Fruit fly (Drosophila melanogaster): ENCODE measurements around the gene CG14316.
A peak's percentile ranks its signal among the peaks of the same experiment; 100 is the strongest.

The CG14316 gene

DNA sequence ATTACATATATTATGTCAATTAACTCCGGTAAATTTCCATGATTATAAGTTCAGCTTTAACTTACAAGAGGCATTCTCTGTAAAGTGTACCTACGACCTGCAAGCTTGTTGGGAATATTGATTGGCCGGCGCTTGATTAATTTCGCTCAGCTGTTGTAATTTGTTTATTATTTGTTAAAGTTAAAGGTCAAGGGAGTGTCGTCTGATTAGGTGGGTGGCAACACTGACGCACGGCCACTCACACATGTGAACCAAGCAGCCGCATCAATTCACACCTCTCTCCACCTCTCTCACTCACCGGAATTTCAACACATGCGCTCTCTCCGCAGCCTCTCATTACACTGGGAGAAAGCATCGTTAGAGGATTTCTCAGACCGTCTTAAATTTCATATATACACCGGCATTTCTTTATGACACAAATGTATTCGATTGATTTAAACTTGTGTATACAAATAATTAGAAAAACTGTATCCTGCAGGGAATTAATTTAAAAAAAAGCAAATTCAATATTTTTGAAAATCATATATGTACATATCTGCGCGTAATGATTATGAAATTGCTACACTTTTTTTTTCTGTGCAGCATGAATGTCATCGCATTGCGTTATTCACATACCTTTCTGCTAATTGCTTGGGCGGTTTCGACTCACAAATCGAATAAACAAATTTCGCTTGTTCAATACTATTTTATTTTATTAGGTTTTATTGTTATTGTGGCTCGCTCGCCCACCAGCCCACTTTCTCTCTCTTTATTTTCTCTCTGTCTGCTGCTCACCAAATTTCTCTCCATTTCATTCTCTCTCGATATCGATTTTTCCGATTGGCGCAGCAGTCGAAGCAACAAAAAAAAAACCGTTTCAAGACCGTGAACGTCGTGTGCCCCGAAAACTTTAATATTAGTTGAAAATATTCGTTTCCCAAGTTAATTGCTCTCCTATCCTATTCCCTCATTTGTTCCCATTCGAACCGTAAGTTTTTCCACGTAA is 20.4 kb downstream of the CG14316 start (continued):
- TF ChIP-seq dmrt99B (tag; optimal IDR thresholded peaks at IDR 0.05) (peak; percentile 95), Lpt (GFP tag; optimal IDR thresholded peaks at IDR 0.05) (no peak), ase (GFP tag; IDR thresholded peaks at IDR 0.05) (peak; percentile 82), Tbp (GFP tag; optimal IDR thresholded peaks at IDR 0.05) (no peak), crp (GFP tag; optimal IDR thresholded peaks at IDR 0.05) (peak in 1 of 2 experiments; percentile 62), CG7556 (GFP tag; optimal IDR thresholded peaks at IDR 0.05) (peak; percentile 97), CG17328 (GFP tag; IDR thresholded peaks at IDR 0.05) (peak; percentile 87), CG1603 (tag; optimal IDR thresholded peaks at IDR 0.05) (no peak), Ets97D (GFP tag; optimal IDR thresholded peaks at IDR 0.05) (peak; percentile 69), CG17186 (GFP tag; optimal IDR thresholded peaks at IDR 0.05) (peak; percentile 73), Hmr (GFP tag; optimal IDR thresholded peaks at IDR 0.05) (peak; percentile 95), CG17359 (tag; optimal IDR thresholded peaks at IDR 0.05) (peak; percentile 95), kay (GFP tag; optimal IDR thresholded peaks at IDR 0.05) (peak; percentile 88), CG3407 (GFP tag; optimal IDR thresholded peaks at IDR 0.05) (peak; percentile 88), CG6254 (GFP tag; optimal IDR thresholded peaks at IDR 0.05) (peak; percentile 91), Mad (GFP tag; optimal IDR thresholded peaks at IDR 0.05) (peak; percentile 89), Dbx (GFP tag; IDR thresholded peaks at IDR 0.05) (peak; percentile 83), CG4424 (GFP tag; optimal IDR thresholded peaks at IDR 0.05) (peak; percentile 94), D19A (tag; optimal IDR thresholded peaks at IDR 0.05) (peak; percentile 92), slou (GFP tag; optimal IDR thresholded peaks at IDR 0.05) (peak; percentile 86), sens-2 (GFP tag; IDR thresholded peaks at IDR 0.05) (peak; percentile 60; the same call in 1 of the 2 replicates), CG1647 (GFP tag; optimal IDR thresholded peaks at IDR 0.05) (peak; percentile 81), CG33213 (GFP tag; optimal IDR thresholded peaks at IDR 0.05) (peak; percentile 74), CG2202 (tag; optimal IDR thresholded peaks at IDR 0.05) (peak; percentile 84), gsb (GFP tag; IDR thresholded peaks at IDR 0.05) (peak; percentile 73), maf-S (GFP tag; optimal IDR thresholded peaks at IDR 0.05) (peak; percentile 90), pzg (GFP tag; optimal IDR thresholded peaks at IDR 0.05) (peak; percentile 3), CG7987 (GFP tag; optimal IDR thresholded peaks at IDR 0.05) (peak; percentile 65), CG1832 (GFP tag; optimal IDR thresholded peaks at IDR 0.05) (no peak), CG7963 (GFP tag; IDR thresholded peaks at IDR 0.05; ENCODE audit: partially characterized antibody) (no peak), CG2889 (GFP tag; IDR thresholded peaks at IDR 0.05) (peak; percentile 71; the same call in 2 of the 3 replicates), Hr78 (GFP tag; optimal IDR thresholded peaks at IDR 0.05) (peak in 1 of 2 experiments; percentile 90), CG5953 (GFP tag; IDR thresholded peaks at IDR 0.05) (peak; percentile 87), ranshi (GFP tag; IDR thresholded peaks at IDR 0.05) (peak; percentile 86), ci (GFP tag; IDR thresholded peaks at IDR 0.05) (peak; percentile 93), CG1602 (GFP tag; optimal IDR thresholded peaks at IDR 0.05) (peak; percentile 93), bcd (GFP tag; optimal IDR thresholded peaks at IDR 0.05) (peak; percentile 93), sr (GFP tag; IDR thresholded peaks at IDR 0.05) (no peak), Vsx1 (GFP tag; optimal IDR thresholded peaks at IDR 0.05) (peak; percentile 85), az2 (GFP tag; optimal IDR thresholded peaks at IDR 0.05) (peak; percentile 95), CG6272 (GFP tag; IDR thresholded peaks at IDR 0.05) (peak; percentile 83), CG15479 (GFP tag; optimal IDR thresholded peaks at IDR 0.05) (peak; percentile 45), CG13624 (GFP tag; optimal IDR thresholded peaks at IDR 0.05) (peak; percentile 78), gcm2 (GFP tag; optimal IDR thresholded peaks at IDR 0.05) (peak; percentile 89), chinmo (GFP tag; IDR thresholded peaks at IDR 0.05; ENCODE audit: partially characterized antibody) (0 out of 4 replicates have a peak, but pooled peaks have one; percentile 32), CG12071 (GFP tag; optimal IDR thresholded peaks at IDR 0.05) (peak; percentile 84), stwl (tag; optimal IDR thresholded peaks at IDR 0.05) (peak; percentile 1), MESR4 (GFP tag; optimal IDR thresholded peaks at IDR 0.05) (peak; percentile 27)

Measured in whole organism, embryonic.